Worm (Caenorhabditis elegans) whole organism, L2 larva: ENCODE results near the gene F49H12.3.

Experiments used
- alr-1 ChIP-seq: fragments of 150-350 bp; optimal IDR thresholded peaks from 2 replicates; lab custom pipeline; 2014; ENCODE audit warnings: missing biosample characterization, missing genetic modification characterization
- ama-1 ChIP-seq: fragments of 150-350 bp; optimal IDR thresholded peaks from 2 replicates; lab custom pipeline; 2018; ENCODE audit warnings: inconsistent platforms
- blmp-1 ChIP-seq: sonication (generic microtip); optimal IDR thresholded peaks from 2 replicates; lab custom pipeline; 2017; ENCODE audit warnings: missing genetic modification characterization, mild to moderate bottlenecking, missing compliant biosample characterization, antibody characterized with exemption, moderate library complexity; ENCODE audit not compliant: insufficient read depth
- crh-2 ChIP-seq: sonication (generic microtip); optimal IDR thresholded peaks from 2 replicates; lab custom pipeline; 2017; ENCODE audit warnings: missing biosample characterization, missing genetic modification characterization
- elt-1 ChIP-seq: fragments of 150-350 bp; optimal IDR thresholded peaks from 2 replicates; lab custom pipeline; 2014; ENCODE audit warnings: missing biosample characterization, missing genetic modification characterization
- fos-1 ChIP-seq: fragments of 150-350 bp; optimal IDR thresholded peaks from 2 replicates; lab custom pipeline; 2014; ENCODE audit warnings: missing biosample characterization, missing genetic modification characterization
- lsy-2 ChIP-seq, 2 experiments: fragments of 150-350 bp in 1 of 2; sonication (generic microtip) in 1 of 2; optimal IDR thresholded peaks; 2 replicates each; lab custom pipeline; 2014 to 2017; ENCODE audit warnings: missing biosample characterization in 2 of 2, missing genetic modification characterization in 2 of 2
- nhr-11 ChIP-seq: fragments of 150-350 bp; optimal IDR thresholded peaks from 2 replicates; lab custom pipeline; 2014; ENCODE audit warnings: missing biosample characterization, missing genetic modification characterization
- nhr-21 ChIP-seq: fragments of 150-350 bp; optimal IDR thresholded peaks from 2 replicates; lab custom pipeline; 2014; ENCODE audit warnings: missing biosample characterization, missing genetic modification characterization
- nhr-237 ChIP-seq: fragments of 150-350 bp; optimal IDR thresholded peaks from 2 replicates; lab custom pipeline; 2014; ENCODE audit warnings: missing biosample characterization, missing genetic modification characterization
- nhr-25 ChIP-seq: fragments of 150-350 bp; sonication (generic microtip); optimal IDR thresholded peaks from 3 replicates; lab custom pipeline; 2014; ENCODE audit warnings: missing biosample characterization, missing genetic modification characterization
- sem-4 ChIP-seq: fragments of 150-350 bp; optimal IDR thresholded peaks from 2 replicates; lab custom pipeline; 2014; ENCODE audit warnings: missing biosample characterization, missing genetic modification reagents, missing genetic modification characterization
- ztf-11 ChIP-seq: sonication (generic microtip); optimal IDR thresholded peaks from 2 replicates; lab custom pipeline; 2017; ENCODE audit warnings: missing biosample characterization, missing genetic modification characterization

ce11 chrX:2045603-2046002, 38.6 kb upstream of the F49H12.3 start:
- TF ChIP-seq nhr-21 (no peak), ama-1 (lab: Kevin White, UChicago) (no peak), sem-4 (tag; lab: Kevin White, UChicago) (no peak), ztf-11 (tag; lab: Kevin White, UChicago) (no peak), fos-1 (tag; lab: Kevin White, UChicago) (no peak), nhr-237 (tag; lab: Kevin White, UChicago) (no peak), lsy-2 (tag; optimal IDR thresholded peaks at IDR 0.05; lab: Kevin White, UChicago) (no peak), nhr-25 (no peak), elt-1 (tag; lab: Kevin White, UChicago) (no peak), alr-1 (no peak), blmp-1 (tag; lab: Kevin White, UChicago) (no peak), nhr-11 (tag; lab: Kevin White, UChicago) (no peak), crh-2 (tag; lab: Kevin White, UChicago) (no peak)
